Worm (Caenorhabditis elegans) whole organism, L4 larva: Measurements from ENCODE around the gene T19D12.5.

Source experiments
- Y48G9A.11 ChIP-seq: fragments of 200-800 bp; sonication (Bioruptor generic); IDR thresholded peaks from 2 replicates; pipeline ENCODE4 v1.3.6; 2022; ENCODE audit warnings: missing genetic modification reagents, missing genetic modification characterization, missing compliant biosample characterization
- ZK546.5 ChIP-seq, 2 experiments: sonication (generic microtip); optimal IDR thresholded peaks; 2 replicates each; lab custom pipeline; 2017; ENCODE audit warnings: missing biosample characterization in 2 of 2, missing genetic modification characterization in 2 of 2
- aly-2 ChIP-seq: sonication (generic microtip); optimal IDR thresholded peaks from 2 replicates; lab custom pipeline; 2018; ENCODE audit warnings: missing biosample characterization, missing genetic modification characterization
- dmd-6 ChIP-seq: fragments of 200-800 bp; sonication (Bioruptor generic); IDR thresholded peaks from 2 replicates; pipeline ENCODE4 v1.3.6; 2022; ENCODE audit warnings: missing genetic modification reagents, missing genetic modification characterization, missing compliant biosample characterization
- dmd-8 ChIP-seq: fragments of 200-800 bp; sonication (Bioruptor generic); IDR thresholded peaks from 2 replicates; pipeline ENCODE4 v1.3.6; 2022; ENCODE audit warnings: missing genetic modification characterization, missing compliant biosample characterization
- fkh-10 ChIP-seq: fragments of 150-350 bp; optimal IDR thresholded peaks from 2 replicates; lab custom pipeline; 2014; ENCODE audit warnings: missing biosample characterization, missing genetic modification reagents, missing genetic modification characterization
- fos-1 ChIP-seq: fragments of 150-350 bp; optimal IDR thresholded peaks from 2 replicates; lab custom pipeline; 2014; ENCODE audit warnings: missing biosample characterization, missing genetic modification characterization
- lin-13 ChIP-seq: fragments of 150-350 bp; optimal IDR thresholded peaks from 2 replicates; lab custom pipeline; 2014; ENCODE audit warnings: missing biosample characterization, missing genetic modification reagents, missing genetic modification characterization
- nhr-11 ChIP-seq: fragments of 150-350 bp; optimal IDR thresholded peaks from 2 replicates; lab custom pipeline; 2014; ENCODE audit warnings: missing biosample characterization, missing genetic modification characterization
- nhr-237 ChIP-seq: sonication (generic microtip); optimal IDR thresholded peaks from 2 replicates; lab custom pipeline; 2017; ENCODE audit warnings: missing biosample characterization, missing genetic modification characterization
- nhr-42 ChIP-seq: fragments of 200-800 bp; sonication (Bioruptor generic); IDR thresholded peaks from 2 replicates; pipeline ENCODE4 v1.3.6; 2022; ENCODE audit warnings: missing genetic modification characterization, missing compliant biosample characterization
- nhr-6 ChIP-seq: fragments of 150-350 bp; optimal IDR thresholded peaks from 2 replicates; lab custom pipeline; 2014; ENCODE audit warnings: missing biosample characterization, missing genetic modification characterization
- unc-39 ChIP-seq: sonication (generic microtip); optimal IDR thresholded peaks from 2 replicates; lab custom pipeline; 2017; ENCODE audit warnings: missing biosample characterization, missing genetic modification characterization
- zag-1 ChIP-seq: fragments of 150-350 bp; optimal IDR thresholded peaks from 2 replicates; lab custom pipeline; 2014; ENCODE audit warnings: missing biosample characterization, missing genetic modification characterization

DNA sequence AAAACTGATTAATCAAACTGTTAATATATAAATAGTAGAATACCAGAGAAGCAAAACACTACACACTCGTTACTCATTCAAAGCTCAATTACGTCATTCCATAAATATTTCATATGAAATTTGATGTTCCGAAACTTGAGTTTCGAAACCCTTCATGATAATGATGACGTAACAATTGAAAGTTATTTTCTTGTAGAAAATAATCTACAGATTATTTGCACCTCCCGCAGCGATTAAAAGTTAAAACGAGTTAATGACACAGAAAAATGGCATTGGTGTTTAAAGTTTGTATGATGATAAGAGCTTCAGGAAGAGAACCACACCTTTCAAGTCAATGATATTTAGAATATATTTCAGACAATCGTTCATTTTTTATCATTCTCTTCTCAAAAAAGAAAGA, 37.9 kb upstream of the T19D12.5 start, which contains the start of gene H43E16.1:
- TF ChIP-seq fkh-10 (GFP tag; lab: Kevin White, UChicago): no peak
- TF ChIP-seq fos-1 (tag; lab: Kevin White, UChicago): no peak
- peak; percentile 79 for TF ChIP-seq dmd-6 (GFP tag; lab: Robert Waterston, UW)
- no peak for TF ChIP-seq nhr-42 (GFP tag; lab: Robert Waterston, UW)
- no peak for TF ChIP-seq unc-39
- no peak for TF ChIP-seq nhr-11 (tag; lab: Kevin White, UChicago)
- TF ChIP-seq nhr-6 (tag; lab: Kevin White, UChicago): no peak
- TF ChIP-seq nhr-237 (tag; lab: Kevin White, UChicago): no peak
- no peak for TF ChIP-seq zag-1 (tag; lab: Kevin White, UChicago)
- TF ChIP-seq ZK546.5 (tag; optimal IDR thresholded peaks at IDR 0.05; lab: Kevin White, UChicago): no peak
- TF ChIP-seq aly-2 (tag; lab: Kevin White, UChicago): no peak
- TF ChIP-seq Y48G9A.11: no peak
- no peak for TF ChIP-seq dmd-8 (GFP tag; lab: Robert Waterston, UW)
- TF ChIP-seq lin-13 (GFP tag; lab: Kevin White, UChicago): no peak
